Worm (Caenorhabditis elegans): Measurements from ENCODE around the gene srg-15.

The srg-15 gene

ce11 chrII:8738244-8738643, 28.0 kb upstream of the srg-15 start:
- TF ChIP-seq che-1 (tag; optimal IDR thresholded peaks at IDR 0.05): no peak
- TF ChIP-seq elt-2 (tag; optimal IDR thresholded peaks at IDR 0.05): peak; percentile 23

- TF ChIP-seq ceh-9 (tag; optimal IDR thresholded peaks at IDR 0.05) (no peak), ceh-2 (tag; optimal IDR thresholded peaks at IDR 0.05) (no peak), madf-2 (tag; optimal IDR thresholded peaks at IDR 0.05) (no peak), ceh-24 (tag; optimal IDR thresholded peaks at IDR 0.05) (no peak), sdc-2 (tag; optimal IDR thresholded peaks at IDR 0.05) (no peak), nfya-1 (tag; optimal IDR thresholded peaks at IDR 0.05) (no peak), pag-3 (tag; optimal IDR thresholded peaks at IDR 0.05; ENCODE audit: borderline replicate concordance) (no peak), syd-9 (tag; optimal IDR thresholded peaks at IDR 0.05) (no peak), hlh-13 (GFP tag; optimal IDR thresholded peaks at IDR 0.05) (no peak), ztf-16 (tag; optimal IDR thresholded peaks at IDR 0.05) (no peak), tbx-2 (tag; optimal IDR thresholded peaks at IDR 0.05) (no peak), ceh-45 (GFP tag; IDR thresholded peaks at IDR 0.05) (no peak), nhr-232 (tag; optimal IDR thresholded peaks at IDR 0.05) (no peak), pax-1 (tag; optimal IDR thresholded peaks at IDR 0.05) (no peak), T23F11.4 (GFP tag; optimal IDR thresholded peaks at IDR 0.05) (no peak), unc-55 (GFP tag; optimal IDR thresholded peaks at IDR 0.05) (no peak)
These were observed 27.2 kb upstream of the srg-15 start, which contains the start of gene idpb-4 for ce11 chrII:8737456-8737855. Gene idpb-4, minus strand, starts transcription at chrII:8737556.

DNA sequence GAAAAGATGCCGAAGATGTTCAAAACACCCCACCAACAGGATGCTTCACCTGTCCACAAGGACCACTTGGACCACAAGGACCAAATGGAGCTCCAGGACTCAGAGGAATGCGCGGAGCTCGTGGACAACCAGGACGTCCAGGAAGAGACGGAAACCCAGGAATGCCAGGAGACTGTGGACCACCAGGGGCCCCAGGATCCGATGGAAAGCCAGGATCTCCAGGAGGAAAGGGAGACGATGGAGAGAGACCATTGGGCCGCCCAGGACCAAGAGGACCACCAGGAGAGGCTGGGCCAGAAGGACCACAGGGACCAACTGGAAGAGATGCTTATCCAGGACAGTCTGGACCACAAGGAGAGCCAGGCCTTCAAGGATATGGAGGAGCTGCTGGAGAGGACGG, 23.4 kb upstream of the srg-15 start:
- TF ChIP-seq sdc-2 (tag; optimal IDR thresholded peaks at IDR 0.05): no peak
- TF ChIP-seq tbx-7 (tag; optimal IDR thresholded peaks at IDR 0.05): no peak
- TF ChIP-seq ama-1 (optimal IDR thresholded peaks at IDR 0.05): no peak
- TF ChIP-seq F13H6.1 (tag; optimal IDR thresholded peaks at IDR 0.05): no peak
- TF ChIP-seq unc-3 (GFP tag; conservative IDR thresholded peaks at IDR 0.05): no peak
- TF ChIP-seq unc-3 (tag; optimal IDR thresholded peaks at IDR 0.05): no peak
- TF ChIP-seq hlh-15 (tag; optimal IDR thresholded peaks at IDR 0.05): no peak
- no peak for TF ChIP-seq odd-2 (tag; optimal IDR thresholded peaks at IDR 0.05)
- TF ChIP-seq elt-2 (tag; optimal IDR thresholded peaks at IDR 0.05): no peak
- no peak for TF ChIP-seq madf-2 (tag; optimal IDR thresholded peaks at IDR 0.05)
- TF ChIP-seq ttx-3 (tag; optimal IDR thresholded peaks at IDR 0.05): no peak
- TF ChIP-seq ceh-18 (tag; optimal IDR thresholded peaks at IDR 0.05): no peak
- TF ChIP-seq ceh-19 (GFP tag; optimal IDR thresholded peaks at IDR 0.05): no peak
- no peak for TF ChIP-seq ztf-16 (tag; optimal IDR thresholded peaks at IDR 0.05)
- no peak for TF ChIP-seq gmeb-2 (tag; optimal IDR thresholded peaks at IDR 0.05)
- TF ChIP-seq syd-9 (tag; optimal IDR thresholded peaks at IDR 0.05): no peak

ce11 chrII:8732339-8733100, 22.3 kb upstream of the srg-15 start, which contains the start of gene rol-6:
Gene rol-6, plus strand, starts transcription at chrII:8733050.
- no peak for TF ChIP-seq ets-4 (tag; optimal IDR thresholded peaks at IDR 0.05)
- TF ChIP-seq T23F11.4 (GFP tag; optimal IDR thresholded peaks at IDR 0.05): no peak
- no peak for TF ChIP-seq hlh-6 (tag; optimal IDR thresholded peaks at IDR 0.05)
- no peak for TF ChIP-seq F13H6.1 (tag; optimal IDR thresholded peaks at IDR 0.05)
- TF ChIP-seq C08G9.2 (tag; optimal IDR thresholded peaks at IDR 0.05): no peak
- no peak for TF ChIP-seq unc-42 (tag; optimal IDR thresholded peaks at IDR 0.05)
- TF ChIP-seq ceh-24 (tag; optimal IDR thresholded peaks at IDR 0.05): no peak

DNA sequence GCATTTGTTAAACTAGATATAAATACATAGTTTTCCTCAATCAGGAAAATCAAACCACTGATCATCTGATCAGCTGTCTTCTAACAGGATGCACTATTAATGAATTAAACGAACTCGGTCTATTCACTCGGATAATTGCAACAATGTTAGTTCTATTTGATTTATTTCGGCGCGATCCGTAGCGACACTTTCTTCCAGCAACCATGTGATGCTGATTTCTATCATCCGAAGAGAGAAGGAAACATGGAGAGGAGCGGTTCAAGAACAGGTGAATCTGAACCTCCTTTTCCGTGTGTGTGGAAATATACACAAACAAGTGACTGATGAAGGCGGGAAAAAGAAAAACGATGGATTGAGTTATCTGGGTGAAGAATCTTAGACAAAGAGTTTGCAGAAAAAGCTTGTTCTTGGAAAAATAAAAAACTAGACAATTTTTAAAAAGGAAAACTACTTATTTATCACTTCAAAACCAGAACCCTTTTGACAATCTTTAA, 21.6 kb upstream of the srg-15 start:
- TF ChIP-seq pqm-1 (tag; optimal IDR thresholded peaks at IDR 0.05): no peak
- TF ChIP-seq hlh-13 (GFP tag; optimal IDR thresholded peaks at IDR 0.05): no peak
- no peak for TF ChIP-seq hlh-8 (tag; optimal IDR thresholded peaks at IDR 0.05)
- no peak for TF ChIP-seq Y22D7AL.16 (tag; optimal IDR thresholded peaks at IDR 0.05)
- no peak for TF ChIP-seq ztf-16 (tag; optimal IDR thresholded peaks at IDR 0.05)
- no peak for TF ChIP-seq F13H6.1 (tag; optimal IDR thresholded peaks at IDR 0.05)
- no peak for TF ChIP-seq rnt-1 (tag; optimal IDR thresholded peaks at IDR 0.05)
- TF ChIP-seq K02D7.2 (tag; optimal IDR thresholded peaks at IDR 0.05): no peak
- no peak for TF ChIP-seq ttx-3 (tag; optimal IDR thresholded peaks at IDR 0.05)
- no peak for TF ChIP-seq syd-9 (tag; optimal IDR thresholded peaks at IDR 0.05)
- TF ChIP-seq pros-1 (tag; optimal IDR thresholded peaks at IDR 0.05): no peak
- TF ChIP-seq unc-55 (GFP tag; optimal IDR thresholded peaks at IDR 0.05): no peak
- TF ChIP-seq C38D4.7 (GFP tag; optimal IDR thresholded peaks at IDR 0.05): no peak
- no peak for TF ChIP-seq fax-1 (tag; optimal IDR thresholded peaks at IDR 0.05)
- TF ChIP-seq ceh-31 (tag; optimal IDR thresholded peaks at IDR 0.05): no peak

Data from whole organism, late embryonic.